Fruit fly (Drosophila melanogaster) whole organism, wandering third instar larva: ENCODE results near the gene CG14454.

Experiments
- Abd-B ChIP-seq: fragments of >200 bp; optimal IDR thresholded peaks from 2 replicates; lab custom pipeline; 2017; ENCODE audit warnings: missing biosample characterization, missing genetic modification characterization
- CG32264 ChIP-seq: fragments of 200-800 bp; sonication (Bioruptor generic); optimal IDR thresholded peaks from 2 replicates; lab custom pipeline; 2016; ENCODE audit warnings: missing biosample characterization, missing genetic modification characterization
- CG9705 ChIP-seq: fragments of 200-800 bp; sonication (Bioruptor generic); optimal IDR thresholded peaks from 2 replicates; lab custom pipeline; 2018; ENCODE audit warnings: missing biosample characterization, mild to moderate bottlenecking, missing genetic modification characterization
- CrebA ChIP-seq: fragments of 200-800 bp; sonication (Bioruptor generic); optimal IDR thresholded peaks from 2 replicates; lab custom pipeline; 2016; ENCODE audit warnings: missing biosample characterization, mild to moderate bottlenecking, missing genetic modification characterization, borderline replicate concordance
- Hr78 ChIP-seq: fragments of >200 bp; optimal IDR thresholded peaks from 2 replicates; lab custom pipeline; 2017; ENCODE audit warnings: missing biosample characterization, missing genetic modification characterization
- Jra ChIP-seq: sonication (Bioruptor generic); optimal IDR thresholded peaks from 2 replicates; lab custom pipeline; 2016; ENCODE audit warnings: missing biosample characterization, missing genetic modification characterization
- Mio ChIP-seq: sonication (Bioruptor generic); optimal IDR thresholded peaks from 2 replicates; lab custom pipeline; 2016; ENCODE audit warnings: missing biosample characterization, missing genetic modification characterization
- OdsH ChIP-seq: fragments of 200-800 bp; sonication (Bioruptor generic); optimal IDR thresholded peaks from 2 replicates; lab custom pipeline; 2016; ENCODE audit warnings: missing biosample characterization, mild to moderate bottlenecking, missing genetic modification characterization
- Vsx2 ChIP-seq: fragments of 200-300, 225-300 bp; sonication (Bioruptor generic); optimal IDR thresholded peaks from 2 replicates; lab custom pipeline; 2018; ENCODE audit warnings: missing biosample characterization, missing genetic modification characterization; ENCODE audit not compliant: partially characterized antibody
- dl ChIP-seq, 2 experiments: fragments of 175-275, 200-275 bp in 1 of 2; fragments of 200-275 bp in 1 of 2; sonication (Bioruptor generic); optimal IDR thresholded peaks; lab custom pipeline; 2018; ENCODE audit warnings: mild to moderate bottlenecking in 2 of 2, missing biosample characterization in 2 of 2, missing genetic modification characterization in 2 of 2, moderate library complexity in 2 of 2; ENCODE audit not compliant: partially characterized antibody in 2 of 2, insufficient read depth in 1 of 2
- dsf ChIP-seq: sonication (Bioruptor generic); optimal IDR thresholded peaks from 2 replicates; lab custom pipeline; 2016; ENCODE audit warnings: missing biosample characterization, missing genetic modification characterization, borderline replicate concordance
- ey ChIP-seq: fragments of 200-800 bp; sonication (Bioruptor generic); optimal IDR thresholded peaks from 2 replicates; lab custom pipeline; 2016; ENCODE audit warnings: missing biosample characterization, missing genetic modification characterization
- fru ChIP-seq: fragments of 200-800 bp; sonication (Bioruptor generic); optimal IDR thresholded peaks from 3 replicates; lab custom pipeline; 2016; ENCODE audit warnings: missing biosample characterization, mild to moderate bottlenecking, missing genetic modification characterization
- tai ChIP-seq: sonication (Bioruptor generic); optimal IDR thresholded peaks from 2 replicates; lab custom pipeline; 2016; ENCODE audit warnings: missing biosample characterization, missing genetic modification characterization

DNA sequence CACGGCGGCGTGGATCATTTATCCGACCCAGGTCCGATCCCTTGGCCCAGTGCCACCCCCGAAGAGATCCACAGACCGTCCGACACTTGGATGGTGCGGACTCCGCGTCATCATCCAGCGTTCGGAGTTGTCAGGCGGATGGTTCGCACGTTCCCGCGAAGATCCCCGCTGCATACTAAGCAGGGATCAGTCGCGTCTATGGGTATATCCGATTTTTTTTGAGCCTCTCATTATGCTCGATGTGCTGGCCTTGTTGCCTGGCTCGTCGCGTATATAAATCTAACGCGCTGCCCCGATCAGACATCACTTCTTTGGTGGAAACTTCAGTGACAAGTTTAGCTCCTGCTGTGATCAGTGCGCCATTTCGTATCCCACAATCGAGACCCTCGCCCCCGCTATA is 19.5 kb upstream of the CG14454 start, which contains the start of gene CG11370:
- TF ChIP-seq ey, result no peak
- no peak for TF ChIP-seq Hr78 (GFP tag; lab: Kevin White, UChicago)
- no peak for TF ChIP-seq dl (GFP tag; optimal IDR thresholded peaks at IDR 0.05; lab: Kevin White, UChicago; ENCODE audit: insufficient read depth in 1 of 2, partially characterized antibody in 2 of 2)
- TF ChIP-seq tai (GFP tag; lab: Kevin White, UChicago), result no peak
- TF ChIP-seq dsf (GFP tag; lab: Kevin White, UChicago), result no peak
- no peak for TF ChIP-seq Jra (GFP tag; lab: Kevin White, UChicago)
- TF ChIP-seq CG32264 (GFP tag; lab: Kevin White, UChicago), result no peak
- no peak for TF ChIP-seq OdsH (GFP tag; lab: Kevin White, UChicago)
- TF ChIP-seq fru (GFP tag; lab: Kevin White, UChicago), result no peak
- no peak for TF ChIP-seq Mio (GFP tag; lab: Kevin White, UChicago)
- no peak for TF ChIP-seq Abd-B (GFP tag; lab: Kevin White, UChicago)
- no peak for TF ChIP-seq CG9705
- TF ChIP-seq CrebA, result no peak
- TF ChIP-seq Vsx2, result no peak
